Fruit fly (Drosophila melanogaster): ENCODE data around the gene Gr10a.

Gene Gr10a

DNA sequence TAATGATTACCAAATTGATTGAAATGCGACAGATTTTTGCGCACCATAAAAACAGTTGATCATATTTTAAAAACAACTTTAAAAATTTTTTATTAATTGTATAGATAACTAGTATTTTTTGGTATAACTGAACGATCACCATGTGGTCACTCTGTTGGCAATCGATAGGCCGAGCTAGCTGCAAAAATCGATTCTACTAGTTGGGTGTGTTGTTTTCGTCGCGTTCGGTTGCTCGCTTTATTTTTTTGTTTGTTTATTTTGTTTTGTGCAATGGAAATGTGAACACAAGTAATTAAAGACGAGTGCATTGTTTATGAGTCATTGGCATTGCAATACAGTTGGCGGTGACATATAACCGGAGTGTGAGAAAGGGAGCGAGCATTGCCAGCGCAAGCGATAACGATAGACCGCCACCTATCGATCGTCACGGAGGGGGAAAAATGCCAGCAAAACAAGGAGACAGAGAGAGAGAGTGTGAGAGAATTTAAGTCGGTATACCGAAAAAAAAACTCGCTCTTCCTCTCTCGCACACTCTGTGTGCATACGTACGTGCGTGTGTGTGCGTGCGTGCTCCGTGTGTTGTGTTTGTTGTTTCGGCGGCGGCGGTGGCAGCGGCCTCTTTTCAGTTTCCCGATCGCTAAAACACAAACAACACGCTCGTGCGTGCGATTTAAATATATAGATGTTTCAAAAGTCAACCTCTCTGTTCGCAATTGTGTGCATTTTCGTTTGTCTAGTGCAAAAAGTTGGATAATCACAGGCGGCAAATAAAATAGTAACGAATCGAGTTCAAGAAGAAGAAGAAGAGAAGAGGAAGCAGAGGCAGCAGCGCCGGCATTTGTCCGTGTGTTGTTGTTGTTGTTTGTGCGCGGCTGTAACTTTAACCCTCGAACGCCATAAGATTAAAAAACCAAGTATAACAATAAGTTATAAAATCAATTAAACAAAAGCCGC, 27.5 kb downstream of the Gr10a start (continued):
- TF ChIP-seq al (GFP tag; IDR thresholded peaks at IDR 0.05) (no peak), lmd (GFP tag; IDR thresholded peaks at IDR 0.05) (no peak), sc (optimal IDR thresholded peaks at IDR 0.05) (no peak), sc (GFP tag; optimal IDR thresholded peaks at IDR 0.05) (no peak), CG6791 (GFP tag; IDR thresholded peaks at IDR 0.05; ENCODE audit: partially characterized antibody) (peak; percentile 70), ems (GFP tag; optimal IDR thresholded peaks at IDR 0.05) (no peak), CG16813 (GFP tag; IDR thresholded peaks at IDR 0.05; ENCODE audit: partially characterized antibody) (peak; percentile 70), lilli (GFP tag; optimal IDR thresholded peaks at IDR 0.05) (no peak), CG14667 (GFP tag; IDR thresholded peaks at IDR 0.05) (no peak), CG15479 (GFP tag; optimal IDR thresholded peaks at IDR 0.05) (peak; percentile 13), chinmo (GFP tag; IDR thresholded peaks at IDR 0.05; ENCODE audit: partially characterized antibody) (peak; percentile 65; the same call in 3 of the 4 replicates), jumu (GFP tag; optimal IDR thresholded peaks at IDR 0.05) (no peak), h (optimal IDR thresholded peaks at IDR 0.05) (no peak)

DNA sequence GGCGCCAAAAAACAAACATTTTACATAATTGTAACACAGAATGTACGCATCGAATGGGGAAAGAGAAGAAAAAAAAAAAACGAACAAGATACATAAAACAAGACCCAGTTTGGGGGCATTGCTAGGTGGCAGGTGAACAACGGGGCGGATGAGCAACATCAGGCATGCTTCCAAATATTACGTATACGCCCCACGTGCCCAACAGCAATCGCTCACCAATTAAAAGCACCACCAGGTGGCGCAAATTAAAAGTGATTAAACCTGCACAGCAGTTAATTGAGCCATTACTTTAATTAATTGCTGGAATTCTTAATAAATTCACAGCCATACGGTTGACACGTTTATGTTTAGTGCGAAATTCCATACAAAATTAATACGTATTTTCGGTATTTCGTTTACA, 31.7 kb downstream of the Gr10a start:
- peak; percentile 90 for TF ChIP-seq CG7372 (GFP tag; IDR thresholded peaks at IDR 0.05)
- no peak for TF ChIP-seq CG8478 (optimal IDR thresholded peaks at IDR 0.05)
- peak in 1 of 2 experiments; percentile 42 for TF ChIP-seq Pdp1 (GFP tag; optimal IDR thresholded peaks at IDR 0.05)
- TF ChIP-seq sd (tag; optimal IDR thresholded peaks at IDR 0.05), result peak; percentile 45
- TF ChIP-seq CTCF (GFP tag; optimal IDR thresholded peaks at IDR 0.05), result peak; percentile 54
- TF ChIP-seq ato (GFP tag; IDR thresholded peaks at IDR 0.05; ENCODE audit: partially characterized antibody), result no peak

DNA sequence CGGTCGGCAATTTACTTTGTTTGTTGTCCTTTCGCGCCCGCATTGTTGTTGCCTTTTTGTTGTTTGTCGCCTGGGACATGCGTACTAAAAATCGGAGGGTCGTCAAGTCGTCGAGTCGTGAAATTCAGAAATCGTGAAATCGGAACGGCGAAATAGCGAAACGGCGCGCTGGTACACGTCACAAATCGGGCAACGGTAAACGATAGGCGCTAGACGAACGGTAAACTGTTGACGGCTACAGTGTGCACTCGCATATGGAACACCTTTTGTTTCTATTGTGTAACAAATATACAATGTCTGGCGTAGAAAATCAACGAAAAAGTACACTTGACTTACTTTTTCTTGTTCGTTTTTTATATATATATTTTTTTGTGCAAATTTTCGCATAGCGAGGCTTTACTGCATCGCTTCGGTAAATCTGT, 33.2 kb downstream of the Gr10a start:
- TF ChIP-seq pho (GFP tag; optimal IDR thresholded peaks at IDR 0.05) (peak; percentile 56), amos (GFP tag; IDR thresholded peaks at IDR 0.05; ENCODE audit: partially characterized antibody) (no peak), mam (GFP tag; optimal IDR thresholded peaks at IDR 0.05) (peak; percentile 78), D19B (GFP tag; optimal IDR thresholded peaks at IDR 0.05) (peak; percentile 36), CG13296 (GFP tag; optimal IDR thresholded peaks at IDR 0.05) (peak; percentile 76), H15 (GFP tag; IDR thresholded peaks at IDR 0.05) (peak; percentile 57; the same call in 1 of the 3 replicates), gfzf (GFP tag; optimal IDR thresholded peaks at IDR 0.05) (no peak), nerfin-1 (tag; optimal IDR thresholded peaks at IDR 0.05) (no peak), CG4360 (GFP tag; IDR thresholded peaks at IDR 0.05) (no peak), stwl (tag; optimal IDR thresholded peaks at IDR 0.05) (no peak), CG43689 (GFP tag; IDR thresholded peaks at IDR 0.05) (no peak), CG1602 (GFP tag; optimal IDR thresholded peaks at IDR 0.05) (peak; percentile 19), ssp (GFP tag; IDR thresholded peaks at IDR 0.05) (peak; percentile 66), CG34422 (GFP tag; IDR thresholded peaks at IDR 0.05) (0 out of 3 replicates have a peak, but pooled peaks have one; percentile 36), chn (GFP tag; optimal IDR thresholded peaks at IDR 0.05) (peak; percentile 43), pros (GFP tag; optimal IDR thresholded peaks at IDR 0.05) (no peak), btn (GFP tag; optimal IDR thresholded peaks at IDR 0.05) (no peak), Deaf1 (tag; optimal IDR thresholded peaks at IDR 0.05) (peak; percentile 68), usp (GFP tag; optimal IDR thresholded peaks at IDR 0.05) (no peak), Bgb (GFP tag; IDR thresholded peaks at IDR 0.05; ENCODE audit: partially characterized antibody) (no peak), MTF-1 (GFP tag; optimal IDR thresholded peaks at IDR 0.05; ENCODE audit: borderline replicate concordance) (peak; percentile 9), kni (GFP tag; optimal IDR thresholded peaks at IDR 0.05) (no peak), CG34376 (GFP tag; optimal IDR thresholded peaks at IDR 0.05) (peak; percentile 49), CG3407 (GFP tag; optimal IDR thresholded peaks at IDR 0.05) (no peak), CG2199 (GFP tag; IDR thresholded peaks at IDR 0.05) (no peak), ara (GFP tag; IDR thresholded peaks at IDR 0.05) (peak; percentile 39; the same call in 1 of the 2 replicates), CG12236 (GFP tag; optimal IDR thresholded peaks at IDR 0.05) (no peak), MESR4 (GFP tag; optimal IDR thresholded peaks at IDR 0.05) (no peak), jing (GFP tag; optimal IDR thresholded peaks at IDR 0.05) (no peak)
